Worm (Caenorhabditis elegans): ENCODE results near the gene spsb-2.
A peak's percentile ranks its signal among the peaks of the same experiment; 100 is the strongest.

The spsb-2 gene

DNA sequence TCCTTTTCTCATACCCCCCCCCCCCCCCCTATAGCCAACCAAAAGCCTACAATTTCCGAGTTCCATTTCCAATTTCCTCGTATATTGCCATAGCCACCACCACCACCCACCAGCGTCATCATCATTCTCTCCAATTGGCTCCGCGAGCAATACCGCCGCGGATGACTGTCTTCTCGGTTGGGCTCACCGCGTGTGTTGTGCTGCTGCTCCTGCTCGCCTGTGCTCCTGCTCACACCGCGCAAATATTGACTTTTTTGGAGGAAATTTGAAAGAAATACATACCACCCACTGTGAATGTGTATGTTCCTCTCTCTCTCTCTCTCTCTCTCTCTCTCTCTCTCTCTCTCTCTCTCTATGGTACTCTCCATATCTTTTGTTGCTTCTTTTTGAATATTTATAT, 34.5 kb downstream of the spsb-2 start:
- TF ChIP-seq cog-1 (tag; optimal IDR thresholded peaks at IDR 0.05) (no peak), ztf-29 (GFP tag; IDR thresholded peaks at IDR 0.05) (no peak), ref-1 (GFP tag; conservative IDR thresholded peaks at IDR 0.05) (no peak), med-1 (GFP tag; optimal IDR thresholded peaks at IDR 0.05; ENCODE audit: insufficient read depth) (no peak), klf-2 (GFP tag; conservative IDR thresholded peaks at IDR 0.05) (no peak), T22C8.4 (GFP tag; IDR thresholded peaks at IDR 0.05) (no peak), flt-1 (GFP tag; IDR thresholded peaks at IDR 0.05) (no peak), ztf-23 (GFP tag; IDR thresholded peaks at IDR 0.05) (no peak), tab-1 (GFP tag; IDR thresholded peaks at IDR 0.05) (no peak)

DNA sequence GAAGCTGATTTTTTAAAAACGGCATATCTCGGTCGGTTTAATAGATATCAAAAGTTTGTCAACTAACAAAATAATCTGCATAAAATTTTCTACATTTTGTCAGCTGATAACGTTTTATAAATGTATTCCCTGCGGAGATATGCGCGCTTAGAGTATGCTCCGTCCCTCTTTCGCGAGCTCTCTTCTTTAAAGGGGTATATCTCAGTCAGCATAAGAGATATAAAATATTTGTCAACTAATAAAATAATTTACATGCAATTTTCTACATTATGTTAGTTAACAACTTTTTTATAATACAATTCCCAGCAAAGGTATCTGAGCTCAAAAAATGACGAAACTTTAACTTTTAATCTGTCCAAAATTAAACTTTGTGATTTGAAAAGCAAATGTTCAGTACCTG, 35.3 kb downstream of the spsb-2 start:
- TF ChIP-seq T22C8.4 (GFP tag; IDR thresholded peaks at IDR 0.05) (no peak), flt-1 (GFP tag; IDR thresholded peaks at IDR 0.05) (no peak), klf-2 (GFP tag; conservative IDR thresholded peaks at IDR 0.05) (no peak), tab-1 (GFP tag; IDR thresholded peaks at IDR 0.05) (no peak), ztf-23 (GFP tag; IDR thresholded peaks at IDR 0.05) (no peak), ref-1 (GFP tag; conservative IDR thresholded peaks at IDR 0.05) (no peak), ztf-29 (GFP tag; IDR thresholded peaks at IDR 0.05) (no peak), cog-1 (tag; optimal IDR thresholded peaks at IDR 0.05) (no peak), med-1 (GFP tag; optimal IDR thresholded peaks at IDR 0.05; ENCODE audit: insufficient read depth) (no peak)

DNA sequence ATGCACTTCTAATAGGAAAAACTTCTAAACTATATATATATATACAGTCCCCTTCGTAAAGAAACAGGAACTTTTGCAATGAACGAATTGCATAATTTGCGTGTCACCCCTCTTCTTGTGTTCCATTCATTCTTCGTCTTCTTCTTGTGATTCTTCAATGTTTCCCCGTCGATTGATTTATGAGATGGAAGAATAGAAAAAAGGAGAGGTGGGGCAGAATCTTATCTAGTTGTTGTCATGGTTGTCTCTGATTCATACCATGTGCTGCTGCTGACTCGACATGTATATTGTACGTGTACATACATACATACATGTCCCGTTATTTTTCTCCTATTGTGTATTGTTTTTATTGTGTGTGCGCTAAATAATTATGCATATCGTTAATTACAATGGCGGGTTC, 35.8 kb downstream of the spsb-2 start:
- no peak for TF ChIP-seq tab-1 (GFP tag; IDR thresholded peaks at IDR 0.05)
- TF ChIP-seq cog-1 (tag; optimal IDR thresholded peaks at IDR 0.05) = no peak
- TF ChIP-seq ztf-23 (GFP tag; IDR thresholded peaks at IDR 0.05) = no peak
- TF ChIP-seq med-1 (GFP tag; optimal IDR thresholded peaks at IDR 0.05; ENCODE audit: insufficient read depth) = no peak

DNA sequence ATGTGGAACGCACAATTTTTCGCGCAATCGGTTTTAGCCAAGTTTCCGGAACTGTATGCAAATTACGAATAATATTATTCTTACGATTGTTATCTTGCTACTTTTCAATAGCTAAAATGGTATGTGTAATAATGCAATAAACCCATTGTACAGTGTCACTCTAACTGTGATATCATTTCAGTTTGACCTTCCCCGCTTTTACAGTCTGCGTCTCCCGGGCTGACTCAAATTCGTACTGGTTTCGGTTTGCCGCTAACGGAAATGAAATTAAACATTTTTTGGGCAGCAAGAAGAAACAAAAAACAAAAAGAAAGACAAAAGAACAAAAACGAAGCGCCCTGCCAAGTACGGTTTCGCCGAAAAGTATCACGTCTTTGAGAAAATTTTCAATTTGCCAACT, 36.3 kb downstream of the spsb-2 start:
- TF ChIP-seq tab-1 (GFP tag; IDR thresholded peaks at IDR 0.05) (no peak), klf-2 (GFP tag; conservative IDR thresholded peaks at IDR 0.05) (no peak), T22C8.4 (GFP tag; IDR thresholded peaks at IDR 0.05) (no peak), cog-1 (tag; optimal IDR thresholded peaks at IDR 0.05) (no peak), flt-1 (GFP tag; IDR thresholded peaks at IDR 0.05) (no peak), ztf-29 (GFP tag; IDR thresholded peaks at IDR 0.05) (no peak), ref-1 (GFP tag; conservative IDR thresholded peaks at IDR 0.05) (no peak), med-1 (GFP tag; optimal IDR thresholded peaks at IDR 0.05; ENCODE audit: insufficient read depth) (no peak), ztf-23 (GFP tag; IDR thresholded peaks at IDR 0.05) (no peak)

DNA sequence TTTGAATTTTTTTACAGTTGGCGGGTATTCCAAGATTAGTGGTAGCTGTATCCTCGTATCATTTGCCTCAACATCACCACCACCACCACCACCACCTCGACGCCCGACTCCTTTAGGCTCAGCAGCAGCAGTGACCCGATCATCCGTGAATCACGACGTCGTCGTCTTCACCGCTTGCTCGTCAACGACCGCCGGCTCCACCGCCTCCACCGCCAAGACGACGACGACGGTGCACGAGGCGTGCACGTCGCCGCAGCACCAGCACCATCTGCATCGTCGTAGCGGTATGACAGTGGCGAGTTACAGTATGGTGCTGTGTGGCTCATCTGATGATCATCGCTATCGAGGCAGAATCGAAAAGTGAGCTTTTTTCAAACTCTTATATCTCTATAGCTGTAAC, 38.1 kb downstream of the spsb-2 start, which contains the start of gene rga-9:
TSS of gene rga-9 (plus strand) at position 16 of the 400 bp plus-strand sequence.
- TF ChIP-seq flt-1 (GFP tag; IDR thresholded peaks at IDR 0.05) (no peak), klf-2 (GFP tag; conservative IDR thresholded peaks at IDR 0.05) (no peak), ztf-23 (GFP tag; IDR thresholded peaks at IDR 0.05) (no peak), ref-1 (GFP tag; conservative IDR thresholded peaks at IDR 0.05) (no peak), ztf-29 (GFP tag; IDR thresholded peaks at IDR 0.05) (no peak), med-1 (GFP tag; optimal IDR thresholded peaks at IDR 0.05; ENCODE audit: insufficient read depth) (no peak), tab-1 (GFP tag; IDR thresholded peaks at IDR 0.05) (0 out of 2 replicates have a peak, but pooled peaks have one; percentile 11), cog-1 (tag; optimal IDR thresholded peaks at IDR 0.05) (no peak)

DNA sequence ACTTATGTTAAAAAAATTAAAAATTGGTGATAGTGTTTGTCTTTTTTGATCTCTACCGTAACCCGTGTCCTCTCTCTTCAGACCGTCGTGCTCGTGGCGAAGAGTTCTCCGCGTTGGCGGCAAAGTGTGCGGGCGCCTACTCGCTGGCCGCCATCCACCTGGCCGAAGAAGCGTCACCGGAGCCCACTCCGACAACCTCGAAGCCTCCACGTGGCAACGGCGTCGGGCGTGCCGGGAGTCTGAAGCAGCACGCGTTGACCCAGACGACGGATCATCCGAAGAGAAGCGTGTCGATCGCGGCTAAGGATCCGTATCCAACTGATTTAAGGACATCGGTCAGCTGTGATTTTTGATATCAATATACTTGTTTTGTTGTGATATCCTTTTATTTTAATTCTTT, 42.8 kb downstream of the spsb-2 start:
- TF ChIP-seq tab-1 (GFP tag; IDR thresholded peaks at IDR 0.05) = no peak
- no peak for TF ChIP-seq ztf-29 (GFP tag; IDR thresholded peaks at IDR 0.05)
- no peak for TF ChIP-seq T22C8.4 (GFP tag; IDR thresholded peaks at IDR 0.05)
- TF ChIP-seq cog-1 (tag; optimal IDR thresholded peaks at IDR 0.05) = no peak
- no peak for TF ChIP-seq klf-2 (GFP tag; conservative IDR thresholded peaks at IDR 0.05)
- TF ChIP-seq ztf-23 (GFP tag; IDR thresholded peaks at IDR 0.05) = no peak
- no peak for TF ChIP-seq flt-1 (GFP tag; IDR thresholded peaks at IDR 0.05)
- no peak for TF ChIP-seq ref-1 (GFP tag; conservative IDR thresholded peaks at IDR 0.05)
- TF ChIP-seq med-1 (GFP tag; optimal IDR thresholded peaks at IDR 0.05; ENCODE audit: insufficient read depth) = no peak

Data from whole organism, midembryonic.